Worm (Caenorhabditis elegans) whole organism, young adult: ENCODE results near the gene egas-1.

Experiments used
- F55B11.4 ChIP-seq: sonication (generic microtip); optimal IDR thresholded peaks from 2 replicates; lab custom pipeline; 2016; ENCODE audit warnings: missing compliant biosample characterization, missing genetic modification characterization, borderline replicate concordance; ENCODE audit not compliant: insufficient read depth
- T26A5.8 ChIP-seq: sonication (generic microtip); optimal IDR thresholded peaks from 2 replicates; lab custom pipeline; 2016; ENCODE audit warnings: missing genetic modification characterization, missing compliant biosample characterization
- lin-26 ChIP-seq: fragments of 200-800 bp; sonication (Bioruptor generic); IDR thresholded peaks from 2 replicates; pipeline ENCODE4 v1.3.6; 2022; ENCODE audit warnings: missing genetic modification reagents, missing genetic modification characterization, missing compliant biosample characterization
- nhr-120 ChIP-seq: fragments of 200-800 bp; sonication (Bioruptor generic); IDR thresholded peaks from 2 replicates; pipeline ENCODE4 v1.3.6; 2022; ENCODE audit warnings: missing genetic modification characterization, missing compliant biosample characterization
- zfh-2 ChIP-seq: fragments of 200-800 bp; sonication (Bioruptor generic); conservative IDR thresholded peaks from 2 replicates; pipeline ENCODE4 v1.3.6; 2022; ENCODE audit warnings: missing genetic modification reagents, missing genetic modification characterization, missing compliant biosample characterization

ce11 chrV:18695469-18695868 lies 55.4 kb downstream of the egas-1 start:
- TF ChIP-seq F55B11.4 (tag; lab: Kevin White, UChicago), result no peak
- no peak for TF ChIP-seq lin-26 (GFP tag; lab: Robert Waterston, UW)
- no peak for TF ChIP-seq T26A5.8 (tag; lab: Kevin White, UChicago)
- no peak for TF ChIP-seq nhr-120 (GFP tag; lab: Robert Waterston, UW)
- peak; percentile 71 for TF ChIP-seq zfh-2
